Worm (Caenorhabditis elegans): ENCODE results near the gene Y47D7A.7.

ce11 chrV:4435411-4435981 is 15.8 kb upstream of the Y47D7A.7 start, which contains the start of gene Y47D7A.13:
- TF ChIP-seq F57C9.4 (tag; optimal IDR thresholded peaks at IDR 0.05) (no peak), C06A6.2 (GFP tag; conservative IDR thresholded peaks at IDR 0.05) (no peak), snpc-4 (GFP tag; optimal IDR thresholded peaks at IDR 0.05) (no peak), snpc-4 (tag; optimal IDR thresholded peaks at IDR 0.05) (no peak), efl-1 (GFP tag; optimal IDR thresholded peaks at IDR 0.05) (no peak)
